Worm (Caenorhabditis elegans): ENCODE results near the gene srh-97.

Gene srh-97

DNA sequence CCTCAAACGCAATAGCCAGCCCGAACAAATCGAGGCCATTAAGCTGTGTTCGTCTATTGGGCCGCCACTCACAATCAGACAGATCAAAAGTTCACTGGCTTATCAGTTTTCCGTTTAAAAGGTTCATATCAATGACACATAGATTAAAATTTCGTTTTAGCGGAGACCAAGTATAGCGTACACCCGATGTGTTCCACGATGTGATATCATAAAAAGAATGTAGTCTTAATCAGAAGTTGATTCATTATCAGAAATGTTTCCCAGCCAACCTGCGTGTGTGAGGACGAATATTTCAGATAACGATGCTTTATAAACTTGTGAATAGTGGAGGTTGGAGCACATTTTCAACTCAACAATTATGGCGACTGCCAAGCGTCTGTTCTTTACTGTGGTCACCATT, 2.8 kb upstream of the srh-97 start, which contains the start of gene clc-13:
Gene clc-13, plus strand, starts transcription at position 359 of the 400 bp plus-strand sequence.
- TF ChIP-seq unc-62 (GFP tag; optimal IDR thresholded peaks at IDR 0.05), result no peak

DNA sequence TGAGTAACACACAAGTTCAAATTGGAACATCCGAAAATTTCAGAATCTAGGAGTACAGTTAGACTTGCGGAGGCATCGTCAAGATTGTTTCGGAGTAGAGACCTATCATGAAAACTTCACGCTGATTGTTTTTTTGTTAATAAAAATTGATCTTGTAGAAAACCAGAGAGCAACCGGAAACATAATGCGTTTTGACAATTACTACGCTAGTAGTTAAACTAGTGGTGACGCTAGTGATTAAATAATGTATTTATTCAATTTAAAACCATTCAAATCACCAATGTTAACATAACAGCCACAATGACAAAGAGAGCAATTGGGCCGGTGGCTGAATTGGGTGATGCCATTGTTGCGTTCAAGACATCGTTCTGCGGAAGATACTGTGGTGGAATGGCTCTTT, 2.8 kb downstream of the srh-97 start, which contains the start of gene F49H6.17:
Gene F49H6.17, plus strand, starts transcription at position 301 of the 400 bp plus-strand sequence.
- no peak for TF ChIP-seq unc-62 (GFP tag; optimal IDR thresholded peaks at IDR 0.05)

DNA sequence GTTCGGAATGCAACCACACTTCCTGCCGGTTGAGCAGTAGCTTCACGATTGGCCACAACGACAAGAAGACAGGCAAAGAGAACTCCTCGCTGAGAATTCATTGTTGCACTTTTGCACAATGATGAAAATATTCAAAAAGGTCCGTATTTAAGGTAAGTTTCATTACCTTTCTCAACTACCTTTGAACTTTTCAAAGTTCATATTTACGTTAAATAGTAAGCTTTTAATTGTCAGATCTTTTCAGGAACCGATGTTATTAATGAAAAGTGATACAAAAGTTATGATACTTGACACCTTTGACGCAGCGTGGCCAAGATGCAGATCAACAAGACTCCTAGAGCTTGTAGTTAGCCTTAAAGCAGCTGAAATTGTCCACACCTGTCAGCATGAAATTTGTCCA, 4.5 kb downstream of the srh-97 start, which contains the start of gene F49H6.12:
Gene F49H6.12, minus strand, starts transcription at position 101 of the 400 bp plus-strand sequence.
- TF ChIP-seq unc-62 (GFP tag; optimal IDR thresholded peaks at IDR 0.05), result no peak

DNA sequence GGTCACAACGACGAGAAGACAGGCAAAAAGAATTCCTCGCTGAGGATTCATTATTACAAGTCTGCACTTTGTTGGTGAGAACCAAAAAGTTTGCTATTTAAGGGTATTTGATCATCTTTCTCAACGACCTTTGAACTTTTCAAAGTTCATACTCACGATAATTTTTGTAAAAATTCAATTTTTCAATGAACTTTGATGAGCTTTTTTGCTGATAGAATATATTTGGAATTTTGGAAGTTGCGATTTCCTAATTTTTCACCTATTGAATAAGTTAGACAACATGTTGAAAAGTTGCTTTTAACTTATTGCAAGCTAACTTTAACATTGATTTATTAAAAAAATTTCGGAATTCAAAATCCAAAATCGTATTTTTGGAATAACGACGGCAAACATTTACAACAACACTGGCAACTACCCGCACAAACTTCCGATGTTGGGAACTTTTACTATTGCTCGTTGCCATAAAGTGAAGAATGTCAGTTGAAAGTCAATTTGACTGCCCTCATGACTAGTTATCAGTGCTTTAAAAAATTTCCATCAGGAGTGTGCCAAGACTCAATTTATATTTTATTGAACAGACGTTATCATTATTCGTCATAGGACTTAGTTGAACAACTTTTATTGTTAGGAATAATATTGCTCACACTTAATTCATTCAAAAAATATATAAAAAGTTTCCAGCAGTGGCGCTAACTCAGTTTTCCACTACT, 5.9 kb downstream of the srh-97 start, which contains the start of the genes F49H6.8 and F49H6.5:
Gene F49H6.8, minus strand, starts transcription at position 51 of the 710 bp plus-strand sequence.
Gene F49H6.5, plus strand, starts transcription at position 629 of the 710 bp plus-strand sequence.
- TF ChIP-seq unc-62 (GFP tag; optimal IDR thresholded peaks at IDR 0.05), result no peak

DNA sequence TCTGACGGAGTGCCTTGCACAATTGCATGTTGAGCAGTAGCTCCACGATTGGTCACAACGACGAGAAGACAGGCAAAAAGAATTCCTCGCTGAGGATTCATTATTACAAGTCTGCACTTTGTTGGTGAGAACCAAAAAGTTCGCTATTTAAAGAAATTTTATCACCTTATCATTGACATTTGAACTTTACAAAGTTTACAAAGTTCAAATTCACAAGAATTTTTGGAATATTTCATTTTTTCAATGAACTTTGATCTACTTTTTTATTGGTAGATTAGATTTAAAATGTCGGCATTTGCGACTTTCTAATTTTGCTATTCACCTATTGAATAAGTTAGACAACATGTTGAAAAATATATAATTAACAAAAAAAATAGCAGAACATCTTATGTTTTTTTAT, 9.4 kb downstream of the srh-97 start, which contains the start of gene F49H6.15:
Gene F49H6.15, minus strand, starts transcription at position 101 of the 400 bp plus-strand sequence.
- no peak for TF ChIP-seq unc-62 (GFP tag; optimal IDR thresholded peaks at IDR 0.05)

DNA sequence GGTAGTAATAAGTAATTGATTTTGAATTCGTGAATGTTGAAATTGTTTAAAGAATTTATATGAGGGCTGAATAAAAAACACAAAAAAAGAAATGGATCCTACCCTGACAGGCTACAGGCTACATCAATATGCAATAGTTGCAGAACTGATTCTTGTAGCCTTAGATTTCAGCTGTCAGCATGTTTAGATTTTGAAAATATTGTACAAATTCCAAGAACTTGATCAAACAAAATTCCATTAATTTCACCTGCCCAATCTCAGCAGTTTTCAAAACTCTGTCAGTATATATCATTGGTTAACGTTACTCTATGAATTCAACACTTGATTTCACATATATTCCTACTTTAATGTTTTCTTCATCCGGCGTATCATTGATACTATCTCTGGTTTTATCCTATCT, 13.5 kb downstream of the srh-97 start:
- no peak for TF ChIP-seq unc-62 (GFP tag; optimal IDR thresholded peaks at IDR 0.05)

DNA sequence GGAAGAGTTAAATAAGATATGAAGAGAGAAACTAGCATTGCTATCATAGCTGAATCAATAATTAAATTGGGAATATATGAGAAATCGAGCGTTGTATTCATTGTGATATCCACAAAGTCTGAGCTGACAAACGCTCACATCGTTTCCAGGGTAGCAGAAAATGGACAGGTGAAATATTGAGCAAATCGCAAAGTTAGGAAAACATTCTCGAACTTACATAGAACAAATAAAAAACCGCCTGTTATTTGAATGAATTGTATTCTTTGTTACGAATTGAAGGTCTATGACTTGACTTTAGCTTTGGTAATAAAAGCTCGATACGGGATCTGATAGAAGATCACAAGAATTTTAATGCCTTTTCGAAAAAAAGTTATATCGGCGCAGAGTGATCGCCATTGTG, 19.0 kb downstream of the srh-97 start, which contains the start of gene srz-94:
Gene srz-94, minus strand, starts transcription at position 101 of the 400 bp plus-strand sequence.
- no peak for TF ChIP-seq unc-62 (GFP tag; optimal IDR thresholded peaks at IDR 0.05)

DNA sequence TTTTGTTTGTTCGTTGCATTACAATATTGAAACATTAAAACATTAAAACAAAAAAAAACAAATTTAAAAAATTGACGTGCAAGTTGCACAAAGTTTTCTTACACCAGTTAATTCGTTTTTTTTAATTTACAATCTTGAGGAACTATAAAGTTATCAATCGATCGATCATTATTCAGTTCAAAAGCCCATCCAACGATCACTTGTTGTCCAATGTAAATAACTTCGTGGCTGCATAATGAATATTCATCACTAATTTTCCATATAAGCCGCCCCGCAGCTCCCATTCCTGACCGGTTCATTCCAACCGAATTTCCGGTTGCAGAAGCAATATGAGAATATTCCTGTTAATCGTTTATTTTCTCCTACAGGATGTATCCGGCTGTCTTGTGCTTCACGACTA, 25.4 kb downstream of the srh-97 start, which contains the start of gene hpo-33:
Gene hpo-33, plus strand, starts transcription at position 301 of the 400 bp plus-strand sequence.
- no peak for TF ChIP-seq unc-62 (GFP tag; optimal IDR thresholded peaks at IDR 0.05)

DNA sequence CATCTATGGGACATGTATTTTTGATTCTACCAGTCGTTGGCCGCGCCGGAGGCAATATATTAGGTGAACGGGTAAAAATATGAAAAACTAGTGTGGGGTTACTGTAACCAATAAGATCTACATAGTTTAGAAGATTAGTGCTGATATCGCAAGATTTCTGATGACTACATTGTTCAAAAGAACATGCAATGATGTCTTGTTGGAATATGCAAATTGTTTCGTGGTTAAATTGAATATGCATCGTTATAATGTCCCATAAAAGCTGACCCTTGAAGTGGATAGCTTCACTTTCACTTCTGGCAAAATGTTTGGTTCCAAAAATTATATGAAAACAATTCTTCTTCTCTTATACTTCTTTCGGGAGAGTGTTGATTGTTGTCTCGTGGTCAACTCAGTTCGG, 27.6 kb downstream of the srh-97 start, which contains the start of gene F28B1.2:
Gene F28B1.2, plus strand, starts transcription at position 301 of the 400 bp plus-strand sequence.
- no peak for TF ChIP-seq unc-62 (GFP tag; optimal IDR thresholded peaks at IDR 0.05)

DNA sequence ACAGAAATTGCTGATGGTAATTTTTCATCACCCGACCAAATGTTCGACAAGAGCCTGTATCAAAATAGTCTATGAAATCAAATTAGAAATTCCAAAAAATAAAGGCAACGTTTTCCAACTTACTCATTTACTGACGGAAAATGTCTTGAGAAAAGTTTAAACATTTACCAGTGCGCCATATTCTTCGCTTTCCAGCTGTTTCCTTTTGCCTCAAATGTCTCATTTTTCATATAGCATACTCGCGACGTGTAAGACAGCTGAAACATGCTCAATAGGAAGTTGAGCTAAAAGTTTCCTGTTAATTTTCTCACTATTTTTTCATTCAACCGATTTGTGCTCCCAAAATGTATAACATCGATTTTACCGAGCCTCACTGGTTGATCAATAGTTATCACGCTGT, 43.1 kb downstream of the srh-97 start, which contains the start of gene sri-66:
Gene sri-66, plus strand, starts transcription at position 301 of the 400 bp plus-strand sequence.
- TF ChIP-seq unc-62 (GFP tag; optimal IDR thresholded peaks at IDR 0.05), result no peak

DNA sequence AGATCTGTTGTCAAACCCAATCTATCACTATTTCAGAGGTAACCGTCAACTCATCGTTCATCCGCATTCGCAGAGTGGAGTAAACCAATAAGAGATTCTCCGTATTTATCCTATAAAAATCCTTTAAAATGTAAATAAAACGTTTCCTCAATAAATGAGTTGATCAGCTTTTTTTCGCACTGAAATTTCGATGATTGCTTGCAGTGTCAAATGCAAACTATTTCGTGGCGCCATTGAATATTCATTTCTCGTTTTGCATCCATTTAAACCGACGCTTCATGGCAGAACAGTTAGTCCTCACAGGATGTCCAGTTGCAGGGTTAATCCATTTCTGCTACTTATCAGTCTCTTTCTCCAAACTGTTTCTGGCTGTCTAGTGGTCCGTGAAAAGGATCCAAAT, 44.7 kb downstream of the srh-97 start, which contains the start of gene F28B1.9:
Gene F28B1.9, plus strand, starts transcription at position 301 of the 400 bp plus-strand sequence.
- no peak for TF ChIP-seq unc-62 (GFP tag; optimal IDR thresholded peaks at IDR 0.05)

DNA sequence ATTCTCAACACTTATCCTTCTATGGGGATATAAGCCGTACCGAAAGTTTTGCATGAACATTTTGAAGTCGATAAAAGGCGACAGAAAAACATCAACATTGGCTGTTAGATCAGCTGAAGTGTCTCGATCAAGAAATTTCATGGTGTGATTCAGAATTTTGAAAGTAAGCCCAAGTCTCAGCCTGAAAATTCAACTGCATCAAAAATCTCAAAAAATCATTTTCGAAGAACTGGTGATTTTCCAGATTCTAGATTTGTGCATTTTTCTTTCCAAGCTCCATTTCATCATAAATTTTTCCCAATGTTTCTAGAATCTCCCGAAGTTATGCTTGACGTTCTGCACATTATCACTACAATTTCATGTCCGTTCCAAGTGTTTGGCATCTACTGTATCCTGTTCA, 47.8 kb downstream of the srh-97 start, which contains the start of gene srh-255:
Gene srh-255, plus strand, starts transcription at position 301 of the 400 bp plus-strand sequence.
- no peak for TF ChIP-seq unc-62 (GFP tag; optimal IDR thresholded peaks at IDR 0.05)

DNA sequence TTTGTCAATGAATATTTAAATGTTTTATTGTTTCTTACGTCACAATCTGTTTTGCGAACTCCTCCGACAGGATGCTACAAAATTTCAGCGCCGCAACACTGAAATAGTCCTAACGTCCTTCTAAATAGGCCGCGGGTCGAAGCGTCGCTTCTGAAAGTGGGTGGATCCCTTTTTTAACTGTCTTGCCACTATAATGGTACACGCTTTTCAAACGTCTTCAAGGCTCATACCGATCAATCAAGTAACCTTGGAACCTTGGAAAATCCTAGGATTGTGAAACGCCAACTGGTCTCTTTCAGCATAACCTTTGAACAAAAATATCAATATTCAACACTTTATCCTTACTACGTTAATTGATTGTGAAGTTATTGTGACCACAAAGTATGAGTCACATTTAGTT, 49.7 kb downstream of the srh-97 start:
- no peak for TF ChIP-seq unc-62 (GFP tag; optimal IDR thresholded peaks at IDR 0.05)

DNA sequence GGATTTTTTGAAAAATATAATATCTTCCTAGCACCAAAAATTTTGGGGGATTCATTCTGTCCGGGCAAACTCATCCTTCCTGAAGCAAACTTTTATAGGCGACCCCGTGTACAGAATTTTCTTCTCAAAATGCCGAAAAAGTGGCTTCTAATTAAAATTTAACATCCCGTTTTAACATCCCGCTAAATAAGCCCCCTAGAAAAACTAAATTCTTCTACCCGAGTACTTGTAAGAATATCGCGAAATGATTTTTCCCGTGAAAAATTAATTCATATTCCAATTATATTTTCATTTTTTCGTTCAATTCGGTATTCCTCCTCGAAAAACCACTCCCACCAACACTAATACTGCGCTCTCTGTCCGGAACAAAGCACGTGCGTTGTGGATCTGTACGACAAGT, 52.0 kb downstream of the srh-97 start, which contains the start of gene T05E12.8:
Gene T05E12.8, plus strand, starts transcription at position 301 of the 400 bp plus-strand sequence.
- TF ChIP-seq unc-62 (GFP tag; optimal IDR thresholded peaks at IDR 0.05), result no peak

Measured in whole organism, dauer.